Fruit fly (Drosophila melanogaster) Kc167 (cell line): ENCODE measurements around the gene Prx1.

Source experiments
- Myc ChIP-seq: fragments of >200 bp; optimal IDR thresholded peaks from 2 replicates; lab custom pipeline; 2017; ENCODE audit warnings: missing external identifiers
- Sin3A ChIP-seq: fragments of >200 bp; optimal IDR thresholded peaks from 2 replicates; lab custom pipeline; 2018; ENCODE audit warnings: missing external identifiers
- h ChIP-seq: fragments of >200 bp; optimal IDR thresholded peaks from 3 replicates; lab custom pipeline; 2018; ENCODE audit warnings: missing external identifiers
- insv ChIP-seq: fragments of >200 bp; optimal IDR thresholded peaks from 3 replicates; lab custom pipeline; 2018; ENCODE audit warnings: missing external identifiers
- psq ChIP-seq: fragments of >200 bp; optimal IDR thresholded peaks from 2 replicates; lab custom pipeline; 2017; ENCODE audit warnings: missing external identifiers
- ttk ChIP-seq: sonication (Bioruptor generic); optimal IDR thresholded peaks from 2 replicates; lab custom pipeline; 2017; ENCODE audit warnings: missing external identifiers

The Prx1 gene

DNA sequence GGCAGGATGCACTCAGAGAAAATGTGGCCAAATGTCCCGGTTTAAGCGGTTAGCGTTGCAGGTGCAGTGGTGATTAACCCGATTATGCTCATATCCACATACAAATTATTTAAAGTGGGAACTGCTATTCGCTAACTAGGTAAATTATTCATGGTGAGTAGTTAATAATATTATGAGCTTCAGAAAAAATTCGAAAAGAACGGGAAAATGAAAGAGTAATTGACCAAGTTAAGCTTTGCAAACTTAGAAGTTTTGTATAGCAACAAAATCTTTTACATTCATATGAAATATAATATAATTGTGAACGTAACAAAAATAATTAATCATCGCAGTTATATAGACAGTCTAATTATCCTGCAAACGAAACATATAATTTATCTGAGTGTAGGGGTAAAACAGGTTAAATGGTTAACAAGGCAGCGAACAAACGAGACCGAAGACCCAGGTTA lies 46.0 kb downstream of the Prx1 start:
- TF ChIP-seq Myc (lab: Kevin White, UChicago) (no peak), h (lab: Kevin White, UChicago) (no peak), insv (lab: Kevin White, UChicago) (no peak), Sin3A (lab: Kevin White, UChicago) (no peak), psq (no peak), ttk (lab: Kevin White, UChicago) (no peak)

DNA sequence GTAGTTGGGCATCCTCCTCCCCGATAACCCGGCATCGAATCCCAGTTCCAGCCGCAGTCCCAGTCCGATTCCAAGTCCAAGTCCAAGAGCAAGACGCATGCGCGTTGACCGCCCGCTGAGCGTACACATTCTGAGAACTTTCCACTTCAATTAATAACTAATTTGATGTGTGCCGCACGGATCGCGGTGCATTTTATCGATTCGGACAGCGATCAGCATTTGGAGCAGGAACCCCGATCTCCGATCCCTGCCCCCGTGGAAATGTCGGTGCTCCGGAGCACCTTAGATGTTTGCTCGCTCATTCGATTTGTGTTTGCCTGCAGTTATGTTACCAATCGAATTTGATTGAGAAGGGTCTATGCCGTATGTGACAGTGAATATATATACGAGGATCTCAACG lies 46.5 kb downstream of the Prx1 start:
- no peak for TF ChIP-seq Myc (lab: Kevin White, UChicago)
- TF ChIP-seq insv (lab: Kevin White, UChicago) = no peak
- TF ChIP-seq h (lab: Kevin White, UChicago) = no peak
- no peak for TF ChIP-seq ttk (lab: Kevin White, UChicago)
- no peak for TF ChIP-seq psq
- no peak for TF ChIP-seq Sin3A (lab: Kevin White, UChicago)

DNA sequence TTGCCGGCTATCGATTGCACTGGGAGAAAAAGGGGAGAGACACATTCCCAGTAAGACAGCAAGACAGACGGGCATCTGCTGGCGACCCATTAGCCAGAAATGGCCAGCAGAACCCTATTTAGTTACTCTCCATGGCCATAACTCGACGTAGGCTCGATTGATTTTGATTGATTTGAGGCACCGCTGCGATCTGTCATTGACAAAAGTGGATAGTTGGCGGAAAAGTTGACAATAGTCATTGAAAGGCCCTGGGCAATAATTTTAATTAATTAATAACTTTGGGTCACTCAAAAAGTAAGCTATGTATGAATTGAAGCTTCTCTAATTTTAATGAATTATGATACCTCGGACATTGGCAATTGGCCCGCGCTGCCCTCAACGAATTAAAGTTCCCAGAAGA lies 49.5 kb downstream of the Prx1 start:
- no peak for TF ChIP-seq Myc (lab: Kevin White, UChicago)
- TF ChIP-seq insv (lab: Kevin White, UChicago) = no peak
- TF ChIP-seq ttk (lab: Kevin White, UChicago) = no peak
- TF ChIP-seq psq = no peak
- TF ChIP-seq h (lab: Kevin White, UChicago) = no peak
- TF ChIP-seq Sin3A (lab: Kevin White, UChicago) = no peak
